Worm (Caenorhabditis elegans): Measurements from ENCODE around the gene pqn-13.

- TF ChIP-seq lsy-27 (tag; optimal IDR thresholded peaks at IDR 0.05; ENCODE audit: borderline replicate concordance, insufficient read depth) (no peak), unc-130 (GFP tag; optimal IDR thresholded peaks at IDR 0.05) (no peak), F39B2.1 (GFP tag; IDR thresholded peaks at IDR 0.05) (no peak), F33H1.4 (GFP tag; IDR thresholded peaks at IDR 0.05) (no peak), nhr-90 (tag; optimal IDR thresholded peaks at IDR 0.05) (no peak), ama-1 (optimal IDR thresholded peaks at IDR 0.05) (no peak), ama-1 (GFP tag; optimal IDR thresholded peaks at IDR 0.05) (no peak), ets-4 (GFP tag; optimal IDR thresholded peaks at IDR 0.05) (no peak), cebp-2 (GFP tag; IDR thresholded peaks at IDR 0.05) (no peak), F10E7.11 (tag; optimal IDR thresholded peaks at IDR 0.05) (no peak), ceh-40 (GFP tag; IDR thresholded peaks at IDR 0.05) (no peak), F55B11.4 (tag; optimal IDR thresholded peaks at IDR 0.05; ENCODE audit: borderline replicate concordance, insufficient read depth) (no peak), egl-44 (GFP tag; IDR thresholded peaks at IDR 0.05) (no peak), lin-26 (GFP tag; IDR thresholded peaks at IDR 0.05) (no peak), ceh-79 (tag; optimal IDR thresholded peaks at IDR 0.05) (no peak)
These were observed 48.5 kb upstream of the pqn-13 start for ce11 chrV:5724395-5724794.

Data from whole organism, young adult.